Fruit fly (Drosophila melanogaster): ENCODE results near the gene Eip74EF.

DNA sequence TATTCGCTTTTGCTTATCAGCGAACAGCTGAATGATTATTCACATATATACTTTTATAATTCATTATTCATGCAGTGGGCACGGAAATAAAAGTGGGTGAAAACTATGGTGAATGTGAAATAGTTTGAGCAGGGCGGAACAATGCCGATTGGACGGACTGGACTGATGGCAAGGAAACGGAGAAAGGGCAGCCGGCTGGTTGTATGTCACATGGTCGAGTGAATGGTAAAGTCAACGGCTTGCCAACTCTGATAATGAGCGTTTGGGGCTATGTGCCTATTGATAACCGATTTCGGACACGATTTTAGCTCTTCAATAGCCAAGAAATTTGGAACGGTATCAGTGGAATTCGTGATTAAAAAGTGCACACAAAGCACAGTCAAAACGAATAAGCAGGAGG is 83.4 kb downstream of the Eip74EF start:
- TF ChIP-seq CG8478 (optimal IDR thresholded peaks at IDR 0.05) (no peak), CTCF (optimal IDR thresholded peaks at IDR 0.05) (no peak)

Measured in S2 (cell line).